Worm (Caenorhabditis elegans): Measurements from ENCODE around the gene frpr-8.

The frpr-8 gene

ce11 chrX:8709424-8709823 is 11.8 kb downstream of the frpr-8 start, which contains the start of gene kreg-1:
Gene kreg-1, plus strand, starts transcription at chrX:8709764.
- TF ChIP-seq pqm-1 (tag; optimal IDR thresholded peaks at IDR 0.05) = peak; percentile 32
- no peak for TF ChIP-seq set-16 (GFP tag; IDR thresholded peaks at IDR 0.05)
- no peak for TF ChIP-seq hlh-11 (tag; optimal IDR thresholded peaks at IDR 0.05)
- TF ChIP-seq Y105C5A.15 (GFP tag; IDR thresholded peaks at IDR 0.05) = no peak
- peak; percentile 11; the same call in 1 of the 2 replicates for TF ChIP-seq dmd-6 (GFP tag; IDR thresholded peaks at IDR 0.05)
- TF ChIP-seq aha-1 (tag) = no peak

DNA sequence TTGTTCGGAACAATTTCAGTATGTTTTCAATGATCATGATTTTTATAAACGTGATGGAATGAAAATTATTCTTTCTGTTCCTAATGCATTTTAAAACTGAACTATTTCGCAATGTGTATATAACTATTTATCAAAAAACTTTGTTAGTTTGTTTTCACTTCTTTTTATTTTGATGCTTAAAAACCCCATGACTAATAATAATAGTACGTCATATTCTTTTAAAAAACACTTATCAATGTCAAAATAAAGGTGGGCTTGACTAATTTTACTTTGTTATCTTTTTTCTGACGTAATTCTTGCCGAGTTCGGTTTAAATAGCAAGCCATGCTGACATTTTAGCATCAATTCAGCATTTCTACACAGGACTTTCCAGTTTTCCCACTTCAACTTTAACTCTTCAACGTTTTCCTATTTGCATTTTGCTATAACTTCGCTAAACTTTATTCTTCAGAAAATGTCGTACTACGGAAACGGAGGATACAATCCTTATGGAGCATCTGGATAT is 13.6 kb downstream of the frpr-8 start, which contains the start of gene F53A9.1:
TSS of gene F53A9.1 (plus strand) at position 455 of the 505 bp plus-strand sequence.
- no peak for TF ChIP-seq attf-4 (tag; optimal IDR thresholded peaks at IDR 0.05)
- TF ChIP-seq madf-9 (GFP tag; conservative IDR thresholded peaks at IDR 0.05) = no peak
- TF ChIP-seq nhr-10 (tag; optimal IDR thresholded peaks at IDR 0.05) = no peak
- no peak for TF ChIP-seq Y75B8A.6 (GFP tag; IDR thresholded peaks at IDR 0.05)
- no peak for TF ChIP-seq jun-1 (tag; optimal IDR thresholded peaks at IDR 0.05)
- TF ChIP-seq F10B5.3 (tag; optimal IDR thresholded peaks at IDR 0.05) = no peak
- TF ChIP-seq dve-1 (tag; optimal IDR thresholded peaks at IDR 0.05; ENCODE audit: insufficient read depth) = peak; percentile 38
- no peak for TF ChIP-seq mxl-3 (GFP tag; optimal IDR thresholded peaks at IDR 0.05)
- peak in 1 of 2 experiments; percentile 75 for TF ChIP-seq unc-62 (GFP tag; optimal IDR thresholded peaks at IDR 0.05 in 1 of 2)
- TF ChIP-seq unc-62 (tag; optimal IDR thresholded peaks at IDR 0.05) = no peak
- no peak for TF ChIP-seq daf-16 (GFP tag; optimal IDR thresholded peaks at IDR 0.05)
- TF ChIP-seq daf-16 (tag; optimal IDR thresholded peaks at IDR 0.05) = peak; percentile 62
- no peak for TF ChIP-seq rbr-2 (tag; optimal IDR thresholded peaks at IDR 0.05)
- TF ChIP-seq vab-7 (GFP tag; IDR thresholded peaks at IDR 0.05) = no peak
- no peak for TF ChIP-seq nhr-11 (tag; optimal IDR thresholded peaks at IDR 0.05)
- no peak for TF ChIP-seq mes-2 (tag; optimal IDR thresholded peaks at IDR 0.05; ENCODE audit: poor library complexity, severe bottlenecking)
- no peak for TF ChIP-seq nhr-42 (GFP tag; IDR thresholded peaks at IDR 0.05)
- TF ChIP-seq lin-29 (GFP tag; IDR thresholded peaks at IDR 0.05) = no peak
- TF ChIP-seq lir-3 (tag; optimal IDR thresholded peaks at IDR 0.05) = no peak
- no peak for TF ChIP-seq lin-39 (tag; optimal IDR thresholded peaks at IDR 0.05)

- peak; percentile 30 for TF ChIP-seq nhr-48 (tag; optimal IDR thresholded peaks at IDR 0.05)
- TF ChIP-seq R02D3.7 (tag; optimal IDR thresholded peaks at IDR 0.05) = no peak
- TF ChIP-seq ZK337.2 (GFP tag; IDR thresholded peaks at IDR 0.05) = no peak
- no peak for TF ChIP-seq vab-7 (GFP tag; IDR thresholded peaks at IDR 0.05)
- TF ChIP-seq hlh-11 (tag; optimal IDR thresholded peaks at IDR 0.05) = peak; percentile 72
- TF ChIP-seq zip-11 (GFP tag; IDR thresholded peaks at IDR 0.05) = no peak
- no peak for TF ChIP-seq ces-1 (GFP tag; optimal IDR thresholded peaks at IDR 0.05)
- TF ChIP-seq nhr-111 (GFP tag; optimal IDR thresholded peaks at IDR 0.05) = no peak
- TF ChIP-seq Y5F2A.4 (GFP tag; optimal IDR thresholded peaks at IDR 0.05) = no peak
- no peak for TF ChIP-seq Y105C5A.15 (GFP tag; IDR thresholded peaks at IDR 0.05)
- no peak for TF ChIP-seq madf-9 (GFP tag; conservative IDR thresholded peaks at IDR 0.05)
- no peak for TF ChIP-seq ceh-20 (GFP tag; IDR thresholded peaks at IDR 0.05)
- no peak for TF ChIP-seq mxl-3 (GFP tag; optimal IDR thresholded peaks at IDR 0.05)
- no peak for TF ChIP-seq aha-1 (tag)
- peak; percentile 95 for TF ChIP-seq php-3 (GFP tag; IDR thresholded peaks at IDR 0.05)
- no peak for TF ChIP-seq hmg-1.1 (GFP tag; IDR thresholded peaks at IDR 0.05)
- TF ChIP-seq mdt-29 (GFP tag; IDR thresholded peaks at IDR 0.05) = no peak
- no peak for TF ChIP-seq ceh-28 (tag; optimal IDR thresholded peaks at IDR 0.05)
- TF ChIP-seq hlh-30 (tag; optimal IDR thresholded peaks at IDR 0.05; ENCODE audit: insufficient read depth) = peak; percentile 55
- TF ChIP-seq lin-39 (tag; optimal IDR thresholded peaks at IDR 0.05) = no peak
- no peak for TF ChIP-seq F49E8.2 (tag; optimal IDR thresholded peaks at IDR 0.05; ENCODE audit: borderline replicate concordance)
- no peak for TF ChIP-seq nhr-10 (tag; optimal IDR thresholded peaks at IDR 0.05)
- TF ChIP-seq nhr-41 (GFP tag; IDR thresholded peaks at IDR 0.05) = no peak
- no peak for TF ChIP-seq nhr-42 (GFP tag; IDR thresholded peaks at IDR 0.05)
- peak; percentile 64; the same call in 1 of the 2 replicates for TF ChIP-seq tra-1 (GFP tag; IDR thresholded peaks at IDR 0.05)
- TF ChIP-seq ctbp-1 (GFP tag; IDR thresholded peaks at IDR 0.05) = no peak
- TF ChIP-seq nhr-102 (tag; optimal IDR thresholded peaks at IDR 0.05) = peak; percentile 0
- TF ChIP-seq lir-3 (tag; optimal IDR thresholded peaks at IDR 0.05) = no peak
- TF ChIP-seq egl-27 (tag; optimal IDR thresholded peaks at IDR 0.05) = no peak
- TF ChIP-seq ztf-7 (tag; optimal IDR thresholded peaks at IDR 0.05) = peak; percentile 2
- no peak for TF ChIP-seq lin-1 (GFP tag; IDR thresholded peaks at IDR 0.05)
- TF ChIP-seq fkh-10 (GFP tag; optimal IDR thresholded peaks at IDR 0.05) = no peak
Measured at ce11 chrX:8712662-8713061, 15.0 kb downstream of the frpr-8 start.
